Fruit fly (Drosophila melanogaster): ENCODE measurements around the gene Mst87F.

dm6 chr3R:13842532-13842931 lies 14.7 kb upstream of the Mst87F start:
- TF ChIP-seq h (GFP tag; optimal IDR thresholded peaks at IDR 0.05) (no peak), CrebA (GFP tag; optimal IDR thresholded peaks at IDR 0.05; ENCODE audit: borderline replicate concordance) (no peak), brk (GFP tag; optimal IDR thresholded peaks at IDR 0.05) (no peak), pan (optimal IDR thresholded peaks at IDR 0.05) (no peak), Myc (optimal IDR thresholded peaks at IDR 0.05) (no peak)
